Fruit fly (Drosophila melanogaster) whole organism, adult: Measurements from ENCODE around the gene CG31265.

ENCODE experiments used
- CG11617 ChIP-seq: fragments of 200-800 bp; sonication (Bioruptor generic); optimal IDR thresholded peaks from 2 replicates; lab custom pipeline; 2017; ENCODE audit warnings: mild to moderate bottlenecking, missing biosample characterization, missing genetic modification reagents, missing genetic modification characterization
- CG12768 ChIP-seq: fragments of 200-800 bp; sonication (Bioruptor generic); optimal IDR thresholded peaks from 2 replicates; lab custom pipeline; 2017; ENCODE audit warnings: missing biosample characterization, missing genetic modification characterization, mild to moderate bottlenecking, moderate library complexity, missing genetic modification reagents
- CG14711 ChIP-seq: fragments of 200-800 bp; sonication (Bioruptor generic); optimal IDR thresholded peaks from 2 replicates; lab custom pipeline; 2018; ENCODE audit warnings: missing biosample characterization, mild to moderate bottlenecking, missing genetic modification characterization, moderate library complexity
- CG1620 ChIP-seq: fragments of 200-800 bp; sonication (Bioruptor generic); optimal IDR thresholded peaks from 2 replicates; lab custom pipeline; 2016; ENCODE audit warnings: missing biosample characterization, missing genetic modification characterization
- CG33017 ChIP-seq: fragments of 200-800 bp; sonication (Bioruptor generic); optimal IDR thresholded peaks from 2 replicates; lab custom pipeline; 2018; ENCODE audit warnings: missing biosample characterization, mild to moderate bottlenecking, missing genetic modification characterization, moderate library complexity
- CG5204 ChIP-seq: fragments of 200-800 bp; sonication (Bioruptor generic); optimal IDR thresholded peaks from 2 replicates; lab custom pipeline; 2016; ENCODE audit warnings: missing biosample characterization, missing genetic modification characterization
- CG7045 ChIP-seq: fragments of 200-800 bp; sonication (Bioruptor generic); optimal IDR thresholded peaks from 2 replicates; lab custom pipeline; 2017; ENCODE audit warnings: missing biosample characterization, mild to moderate bottlenecking, missing genetic modification characterization
- CG7101 ChIP-seq: fragments of 200-800 bp; sonication (Bioruptor generic); optimal IDR thresholded peaks from 2 replicates; lab custom pipeline; 2018; ENCODE audit warnings: missing biosample characterization, mild to moderate bottlenecking, missing genetic modification characterization, moderate library complexity
- Clk ChIP-seq: fragments of 200-800 bp; sonication (Bioruptor generic); optimal IDR thresholded peaks from 2 replicates; lab custom pipeline; 2017; ENCODE audit warnings: missing biosample characterization, missing genetic modification characterization
- Crg-1 ChIP-seq: fragments of 200-800 bp; sonication (Bioruptor generic); optimal IDR thresholded peaks from 2 replicates; lab custom pipeline; 2016; ENCODE audit warnings: missing biosample characterization, missing genetic modification characterization
- Hr96 ChIP-seq: fragments of 200-800 bp; sonication (Bioruptor generic); optimal IDR thresholded peaks from 2 replicates; lab custom pipeline; 2016; ENCODE audit warnings: missing biosample characterization, missing genetic modification characterization
- Mnt ChIP-seq: fragments of 200-800 bp; sonication (Bioruptor generic); optimal IDR thresholded peaks from 2 replicates; lab custom pipeline; 2016; ENCODE audit warnings: missing biosample characterization, mild to moderate bottlenecking, missing genetic modification characterization
- bab1 ChIP-seq: fragments of 200-800 bp; sonication (Bioruptor generic); optimal IDR thresholded peaks from 3 replicates; lab custom pipeline; 2019; ENCODE audit warnings: missing biosample characterization, mild to moderate bottlenecking, missing genetic modification characterization, moderate library complexity
- cic ChIP-seq: fragments of 200-800 bp; sonication (Bioruptor generic); optimal IDR thresholded peaks from 2 replicates; lab custom pipeline; 2017; ENCODE audit warnings: missing biosample characterization, mild to moderate bottlenecking, missing genetic modification characterization, moderate library complexity
- cnc ChIP-seq, 2 experiments: fragments of >200 bp; optimal IDR thresholded peaks; 2 replicates each; lab custom pipeline; 2017
- kay ChIP-seq: fragments of 200-800 bp; sonication (Bioruptor generic); peaks from one replicate; lab custom pipeline; 2016; ENCODE audit warnings: missing biosample characterization, missing genetic modification characterization, borderline replicate concordance
- ovo ChIP-seq: fragments of 200-800 bp; sonication (Bioruptor generic); optimal IDR thresholded peaks from 2 replicates; lab custom pipeline; 2016; ENCODE audit warnings: missing biosample characterization, missing genetic modification characterization
- pad ChIP-seq: fragments of 200-800 bp; sonication (Bioruptor generic); optimal IDR thresholded peaks from 3 replicates; lab custom pipeline; 2017; ENCODE audit warnings: missing biosample characterization, missing genetic modification characterization, mild to moderate bottlenecking, moderate library complexity, missing genetic modification reagents
- tj ChIP-seq: fragments of 200-800 bp; sonication (Bioruptor generic); optimal IDR thresholded peaks from 3 replicates; lab custom pipeline; 2017; ENCODE audit warnings: missing biosample characterization, mild to moderate bottlenecking, missing genetic modification characterization, moderate library complexity
- toe ChIP-seq: fragments of 200-800 bp; sonication (Bioruptor generic); optimal IDR thresholded peaks from 2 replicates; lab custom pipeline; 2016; ENCODE audit warnings: missing biosample characterization, missing genetic modification characterization

CG31265 gene

DNA sequence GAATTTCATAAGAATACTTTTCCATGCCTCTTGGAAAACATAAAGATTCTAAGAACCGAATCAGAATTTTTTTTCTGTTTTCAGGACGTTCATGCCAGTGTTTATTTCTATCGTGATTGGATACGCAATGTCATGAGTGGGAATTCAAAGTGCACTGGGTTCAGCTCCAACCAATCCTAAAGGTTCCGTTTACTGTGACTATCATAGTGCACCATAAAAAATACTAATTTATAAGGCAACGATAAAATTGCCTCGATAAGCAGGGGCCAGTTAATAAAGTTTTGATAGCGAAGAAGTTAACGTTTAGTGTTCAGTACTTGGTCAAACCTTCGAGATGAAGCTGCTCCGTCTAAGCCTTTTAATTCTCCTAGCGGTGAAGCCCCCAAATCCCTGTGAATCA lies at the start of gene CG31265:
Gene CG31265 (plus strand): TSS at position 301 of the 400 bp plus-strand sequence.
- TF ChIP-seq Clk (GFP tag; lab: Kevin White, UChicago), result no peak
- TF ChIP-seq CG11617 (GFP tag; lab: Kevin White, UChicago), result no peak
- no peak for TF ChIP-seq Mnt
- no peak for TF ChIP-seq CG14711 (tag; lab: Kevin White, UChicago)
- TF ChIP-seq pad (GFP tag; lab: Kevin White, UChicago), result no peak
- no peak for TF ChIP-seq CG7101
- no peak for TF ChIP-seq cnc (optimal IDR thresholded peaks at IDR 0.05; lab: Kevin White, UChicago)
- TF ChIP-seq cic (GFP tag; lab: Kevin White, UChicago), result no peak
- no peak for TF ChIP-seq CG1620 (GFP tag; lab: Kevin White, UChicago)
- no peak for TF ChIP-seq kay
- TF ChIP-seq CG33017 (tag; lab: Kevin White, UChicago), result no peak
- no peak for TF ChIP-seq CG5204 (GFP tag; lab: Kevin White, UChicago)
- TF ChIP-seq toe (GFP tag; lab: Kevin White, UChicago), result no peak
- TF ChIP-seq ovo (GFP tag; lab: Kevin White, UChicago), result no peak
- no peak for TF ChIP-seq Hr96 (GFP tag; lab: Kevin White, UChicago)
- no peak for TF ChIP-seq CG12768

DNA sequence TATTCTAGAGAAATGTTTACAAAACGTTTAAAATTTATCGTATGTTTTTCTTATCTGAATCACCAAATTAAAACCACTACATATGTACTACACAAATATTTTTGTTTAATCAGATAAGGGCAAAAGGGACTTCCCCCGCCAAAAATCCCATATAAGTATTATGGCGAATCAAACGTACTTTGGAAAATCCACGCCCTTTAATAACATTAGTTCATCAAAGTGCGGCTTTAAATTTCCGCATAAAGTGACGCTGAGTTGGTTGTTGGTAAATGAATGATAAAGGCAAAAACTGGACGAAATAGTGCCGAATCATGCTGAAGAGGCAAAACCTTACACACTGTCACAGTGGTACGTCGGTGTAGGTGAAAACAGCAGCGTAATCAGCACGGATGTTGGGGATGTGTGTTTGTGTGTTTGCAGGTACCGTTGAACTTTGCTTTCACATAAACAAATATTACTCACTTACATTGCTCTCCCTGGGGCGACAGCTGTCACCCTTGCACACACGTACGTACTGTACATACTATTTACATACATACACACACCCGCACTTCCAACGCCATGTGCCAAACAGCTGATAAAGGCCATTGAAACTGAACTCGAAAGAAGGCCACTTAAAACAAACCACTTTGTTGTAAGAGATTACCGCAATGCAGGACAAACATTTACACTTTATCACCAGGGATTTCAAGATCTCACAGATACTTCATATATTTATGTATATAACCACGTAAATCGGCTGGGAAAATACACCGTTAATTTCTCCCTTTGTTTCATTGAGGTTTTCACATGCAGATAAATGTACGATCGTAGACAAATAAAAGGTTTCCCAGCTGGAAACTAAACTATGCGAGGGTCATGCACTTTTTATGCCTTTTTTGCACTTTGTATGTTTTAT lies 48.8 kb upstream of the CG31265 start:
- no peak for TF ChIP-seq ovo (GFP tag; lab: Kevin White, UChicago)
- no peak for TF ChIP-seq toe (GFP tag; lab: Kevin White, UChicago)
- no peak for TF ChIP-seq CG11617 (GFP tag; lab: Kevin White, UChicago)
- TF ChIP-seq Hr96 (GFP tag; lab: Kevin White, UChicago), result peak; percentile 29
- TF ChIP-seq bab1 (GFP tag; lab: Kevin White, UChicago), result no peak
- peak; percentile 98 to 100 for TF ChIP-seq cnc (optimal IDR thresholded peaks at IDR 0.05; lab: Kevin White, UChicago)
- TF ChIP-seq CG33017 (tag; lab: Kevin White, UChicago), result no peak
- peak; percentile 97 for TF ChIP-seq tj
- peak; percentile 74 for TF ChIP-seq CG12768
- no peak for TF ChIP-seq Crg-1 (GFP tag; lab: Kevin White, UChicago)
- TF ChIP-seq kay, result peak; percentile 98
- no peak for TF ChIP-seq CG5204 (GFP tag; lab: Kevin White, UChicago)
- peak; percentile 90 for TF ChIP-seq Mnt
- TF ChIP-seq cic (GFP tag; lab: Kevin White, UChicago), result peak; percentile 63
- TF ChIP-seq CG14711 (tag; lab: Kevin White, UChicago), result no peak
- TF ChIP-seq pad (GFP tag; lab: Kevin White, UChicago), result peak; percentile 74
- TF ChIP-seq CG7101, result no peak
- no peak for TF ChIP-seq Clk (GFP tag; lab: Kevin White, UChicago)
- TF ChIP-seq CG7045 (GFP tag; lab: Kevin White, UChicago), result peak; percentile 9
- TF ChIP-seq CG1620 (GFP tag; lab: Kevin White, UChicago), result no peak

DNA sequence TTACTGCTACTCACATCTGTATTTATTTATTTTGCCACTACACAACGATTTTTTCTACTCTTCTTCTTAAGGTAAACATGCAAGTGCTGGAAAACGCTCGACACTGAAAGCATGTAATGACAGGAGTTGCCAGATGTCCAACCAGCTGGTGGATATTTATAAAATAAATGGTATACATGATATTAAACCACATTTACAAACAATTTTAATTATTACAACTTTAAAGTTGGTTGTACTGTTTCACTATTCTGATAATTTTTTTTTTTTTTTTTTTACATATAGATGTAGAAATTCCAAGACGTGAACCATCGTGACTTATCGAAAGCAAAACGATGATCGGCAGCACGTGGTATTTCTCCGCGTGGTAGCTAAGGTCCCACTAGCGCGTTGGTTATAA lies 48.2 kb upstream of the CG31265 start, which contains the start of the genes Keap1 and kuk:
Gene Keap1 (minus strand): TSS at position 87 of the 397 bp plus-strand sequence.
Gene kuk (plus strand): TSS at position 386 of the 397 bp plus-strand sequence.
- no peak for TF ChIP-seq tj
- TF ChIP-seq kay, result no peak
- peak; percentile 69 for TF ChIP-seq ovo (GFP tag; lab: Kevin White, UChicago)
- TF ChIP-seq bab1 (GFP tag; lab: Kevin White, UChicago), result peak; percentile 23
- no peak for TF ChIP-seq cnc (optimal IDR thresholded peaks at IDR 0.05; lab: Kevin White, UChicago)
- peak; percentile 77 for TF ChIP-seq CG7101
- TF ChIP-seq toe (GFP tag; lab: Kevin White, UChicago), result peak; percentile 79
- TF ChIP-seq pad (GFP tag; lab: Kevin White, UChicago), result no peak
- no peak for TF ChIP-seq CG5204 (GFP tag; lab: Kevin White, UChicago)
- TF ChIP-seq Crg-1 (GFP tag; lab: Kevin White, UChicago), result peak; percentile 90
- peak; percentile 67 for TF ChIP-seq CG11617 (GFP tag; lab: Kevin White, UChicago)
- TF ChIP-seq Hr96 (GFP tag; lab: Kevin White, UChicago), result peak; percentile 74
- peak; percentile 88 for TF ChIP-seq CG1620 (GFP tag; lab: Kevin White, UChicago)
- TF ChIP-seq CG12768, result no peak
- peak; percentile 3 for TF ChIP-seq Clk (GFP tag; lab: Kevin White, UChicago)
- no peak for TF ChIP-seq CG7045 (GFP tag; lab: Kevin White, UChicago)
- peak; percentile 97 for TF ChIP-seq Mnt
- peak; percentile 72 for TF ChIP-seq cic (GFP tag; lab: Kevin White, UChicago)
- TF ChIP-seq CG33017 (tag; lab: Kevin White, UChicago), result peak; percentile 21
- TF ChIP-seq CG14711 (tag; lab: Kevin White, UChicago), result peak; percentile 57

DNA sequence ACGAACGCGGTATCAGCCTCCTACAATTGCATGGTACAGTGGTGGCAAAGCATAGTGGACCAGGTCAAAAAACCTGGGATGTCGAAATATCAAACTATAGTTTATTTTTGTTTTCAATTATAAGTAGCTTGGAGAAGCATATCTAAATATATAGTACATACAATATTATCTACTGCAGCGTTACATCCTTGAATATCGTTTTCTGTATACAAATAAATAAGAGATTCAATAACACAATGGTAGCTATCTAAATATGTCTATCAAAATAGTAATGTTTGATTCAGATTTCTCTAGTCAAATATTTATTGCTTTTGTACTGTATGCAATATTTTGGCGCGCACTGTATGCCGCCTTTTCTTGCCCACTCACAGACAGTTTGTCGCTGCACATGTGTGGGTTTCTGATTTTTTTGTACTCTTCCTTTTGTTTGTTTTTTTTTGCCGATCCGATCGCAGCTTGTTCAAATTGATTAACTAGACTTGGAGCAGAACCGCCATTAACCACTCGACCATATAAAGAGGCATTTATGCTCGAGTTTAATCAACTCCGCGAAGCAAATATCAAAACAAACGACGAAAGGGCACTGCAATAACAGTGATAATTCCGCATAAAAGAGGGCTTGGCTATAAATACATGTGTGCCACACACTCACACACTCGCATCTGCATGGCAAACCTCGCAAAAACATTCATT lies 47.2 kb upstream of the CG31265 start:
- TF ChIP-seq CG14711 (tag; lab: Kevin White, UChicago) (peak; percentile 81), CG12768 (peak; percentile 92), CG7101 (peak; percentile 92), cic (GFP tag; lab: Kevin White, UChicago) (peak; percentile 54), bab1 (GFP tag; lab: Kevin White, UChicago) (peak; percentile 91), CG5204 (GFP tag; lab: Kevin White, UChicago) (peak; percentile 94), CG1620 (GFP tag; lab: Kevin White, UChicago) (peak; percentile 79), ovo (GFP tag; lab: Kevin White, UChicago) (peak; percentile 15), CG33017 (tag; lab: Kevin White, UChicago) (peak; percentile 90), Mnt (peak; percentile 28), CG11617 (GFP tag; lab: Kevin White, UChicago) (peak; percentile 94), Crg-1 (GFP tag; lab: Kevin White, UChicago) (peak; percentile 52), Clk (GFP tag; lab: Kevin White, UChicago) (peak; percentile 88), pad (GFP tag; lab: Kevin White, UChicago) (peak; percentile 77), CG7045 (GFP tag; lab: Kevin White, UChicago) (peak; percentile 96), toe (GFP tag; lab: Kevin White, UChicago) (peak; percentile 89), cnc (optimal IDR thresholded peaks at IDR 0.05; lab: Kevin White, UChicago) (no peak), tj (peak; percentile 73), Hr96 (GFP tag; lab: Kevin White, UChicago) (peak; percentile 87), kay (peak; percentile 87)
